Fruit fly (Drosophila melanogaster) whole organism, embryonic: ENCODE measurements around the gene Yif1.

ENCODE experiments used
- CG4707 ChIP-seq: fragments of 200-800 bp; sonication (Bioruptor generic); optimal IDR thresholded peaks from 2 replicates; lab custom pipeline; 2018; ENCODE audit warnings: missing biosample characterization, mild to moderate bottlenecking, missing genetic modification characterization, moderate library complexity
- CG4854 ChIP-seq: fragments of 200-800 bp; sonication (Bioruptor generic); optimal IDR thresholded peaks from 2 replicates; lab custom pipeline; 2016; ENCODE audit warnings: missing biosample characterization, missing genetic modification characterization, inconsistent platforms
- CG5180 ChIP-seq: fragments of 200-800 bp; sonication (Bioruptor generic); optimal IDR thresholded peaks from 3 replicates; lab custom pipeline; 2017; ENCODE audit warnings: missing biosample characterization, missing genetic modification characterization, mild to moderate bottlenecking, moderate library complexity, missing genetic modification reagents
- Fer2 ChIP-seq: fragments of 200-800 bp; sonication (Bioruptor generic); optimal IDR thresholded peaks from 2 replicates; lab custom pipeline; 2018; ENCODE audit warnings: missing biosample characterization, mild to moderate bottlenecking, missing genetic modification characterization, moderate library complexity
- dm ChIP-seq: fragments of 200-800 bp; sonication (Bioruptor generic); optimal IDR thresholded peaks from 3 replicates; lab custom pipeline; 2016; ENCODE audit warnings: missing biosample characterization, missing genetic modification characterization
- fd64A ChIP-seq: fragments of 200-800 bp; sonication (Bioruptor generic); optimal IDR thresholded peaks from 3 replicates; lab custom pipeline; 2018; ENCODE audit warnings: missing biosample characterization, mild to moderate bottlenecking, missing genetic modification characterization

DNA sequence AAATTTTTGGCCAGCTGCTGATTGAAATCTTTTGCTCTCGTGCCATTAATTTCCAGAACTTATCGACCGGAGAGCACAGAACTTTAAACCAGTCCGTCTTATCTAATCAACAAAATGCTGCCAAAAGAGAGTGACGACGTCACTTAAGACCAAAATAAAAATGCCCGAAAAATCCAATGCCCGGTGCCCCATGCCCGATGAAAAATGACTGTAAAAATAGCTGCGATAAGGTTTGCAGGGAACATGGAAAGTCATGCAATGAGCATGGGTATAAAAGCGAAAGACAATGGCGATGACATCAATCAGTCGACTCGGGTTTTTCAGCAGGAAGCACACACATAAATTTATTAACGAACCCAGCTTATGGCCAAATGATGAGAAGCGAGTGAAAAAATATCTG lies 19.6 kb downstream of the Yif1 start, which contains the start of gene CG14247:
- TF ChIP-seq fd64A (GFP tag; lab: Kevin White, UChicago) (no peak), CG5180 (GFP tag; lab: Kevin White, UChicago) (no peak), CG4707 (no peak), CG4854 (GFP tag; lab: Kevin White, UChicago) (no peak), Fer2 (no peak), dm (no peak)
